Worm (Caenorhabditis elegans): Measurements from ENCODE around the gene selt-1.2.
A peak's percentile ranks its signal among the peaks of the same experiment; 100 is the strongest.

selt-1.2 gene

ce11 chrV:10747263-10747951 is at the start of gene selt-1.2, which contains the start of gene F28H7.2:
Gene selt-1.2, minus strand, starts transcription at chrV:10747363.
Gene F28H7.2, plus strand, starts transcription at chrV:10747901.
- TF ChIP-seq ceh-82 (tag; optimal IDR thresholded peaks at IDR 0.05) = no peak
- no peak for TF ChIP-seq ceh-20 (GFP tag; IDR thresholded peaks at IDR 0.05)
- TF ChIP-seq daf-12 (tag; optimal IDR thresholded peaks at IDR 0.05) = no peak

DNA sequence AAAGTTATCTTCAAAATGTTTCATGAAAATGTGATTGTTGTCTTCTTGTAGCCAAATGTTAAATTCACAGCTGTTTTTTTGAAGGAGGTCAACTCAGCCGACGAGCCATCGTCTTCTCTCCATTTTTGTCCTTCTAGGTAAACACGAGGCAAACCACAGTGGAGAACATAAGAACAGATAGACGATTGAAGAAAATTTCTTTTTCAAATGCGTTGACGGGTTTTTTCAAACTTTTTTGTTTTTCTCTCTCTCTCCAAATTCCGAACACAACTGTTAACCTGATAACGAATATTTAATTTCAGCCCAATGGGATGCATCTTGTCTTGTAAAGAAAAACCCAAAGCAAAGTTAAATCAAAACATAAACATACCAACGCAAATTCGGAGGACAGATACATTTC is 48.3 kb upstream of the selt-1.2 start, which contains the start of gene D1054.19:
Gene D1054.19 (plus strand): TSS at position 301 of the 400 bp plus-strand sequence.
- TF ChIP-seq ZK337.2 (GFP tag; IDR thresholded peaks at IDR 0.05) = no peak
- no peak for TF ChIP-seq gei-8 (GFP tag; optimal IDR thresholded peaks at IDR 0.05)
- no peak for TF ChIP-seq lir-3 (tag; optimal IDR thresholded peaks at IDR 0.05)

- TF ChIP-seq tra-1 (GFP tag; IDR thresholded peaks at IDR 0.05) = no peak
- TF ChIP-seq set-16 (GFP tag; IDR thresholded peaks at IDR 0.05) = peak; percentile 88; the same call in 1 of the 2 replicates
Measured at ce11 chrV:10794463-10794862, 47.3 kb upstream of the selt-1.2 start.

DNA sequence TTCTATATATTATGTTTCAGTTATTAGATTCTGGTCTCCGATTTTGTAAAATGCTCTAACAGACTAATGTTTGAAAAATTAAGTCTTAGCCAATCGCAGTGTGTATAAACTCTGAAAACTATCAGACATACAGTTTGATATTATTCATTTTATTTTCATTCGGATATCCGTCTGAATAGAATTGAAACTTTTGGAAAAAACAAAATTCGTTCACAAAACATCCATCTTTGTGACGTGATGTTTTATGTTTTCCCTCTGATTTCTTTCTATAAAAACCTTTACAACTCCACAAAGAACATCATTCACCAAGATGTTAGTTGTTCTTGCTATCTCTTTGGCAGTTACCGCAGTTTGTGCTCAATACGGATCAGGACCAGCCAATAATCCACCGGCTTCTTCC is 46.3 kb upstream of the selt-1.2 start, which contains the start of gene ule-3:
Gene ule-3 (plus strand): TSS at position 301 of the 400 bp plus-strand sequence.
- TF ChIP-seq unc-62 (GFP tag; optimal IDR thresholded peaks at IDR 0.05 in 1 of 2) (peak in 1 of 2 experiments; percentile 32), unc-62 (tag; optimal IDR thresholded peaks at IDR 0.05) (no peak), mdl-1 (tag; optimal IDR thresholded peaks at IDR 0.05) (no peak)

ce11 chrV:10792775-10793174 is 45.6 kb upstream of the selt-1.2 start, which contains the start of gene D1054.10:
Gene D1054.10, minus strand, starts transcription at chrV:10792875.
- TF ChIP-seq egl-43 (GFP tag; IDR thresholded peaks at IDR 0.05) = no peak
- no peak for TF ChIP-seq unc-39 (tag; optimal IDR thresholded peaks at IDR 0.05)
- no peak for TF ChIP-seq mep-1 (tag; optimal IDR thresholded peaks at IDR 0.05)
- no peak for TF ChIP-seq nhr-48 (tag; optimal IDR thresholded peaks at IDR 0.05)
- no peak for TF ChIP-seq unc-130 (GFP tag; optimal IDR thresholded peaks at IDR 0.05)
- no peak for TF ChIP-seq tra-1 (GFP tag; IDR thresholded peaks at IDR 0.05)
- no peak for TF ChIP-seq nhr-25 (tag; optimal IDR thresholded peaks at IDR 0.05; ENCODE audit: borderline replicate concordance, insufficient read depth)
- no peak for TF ChIP-seq ceh-82 (tag; optimal IDR thresholded peaks at IDR 0.05)

DNA sequence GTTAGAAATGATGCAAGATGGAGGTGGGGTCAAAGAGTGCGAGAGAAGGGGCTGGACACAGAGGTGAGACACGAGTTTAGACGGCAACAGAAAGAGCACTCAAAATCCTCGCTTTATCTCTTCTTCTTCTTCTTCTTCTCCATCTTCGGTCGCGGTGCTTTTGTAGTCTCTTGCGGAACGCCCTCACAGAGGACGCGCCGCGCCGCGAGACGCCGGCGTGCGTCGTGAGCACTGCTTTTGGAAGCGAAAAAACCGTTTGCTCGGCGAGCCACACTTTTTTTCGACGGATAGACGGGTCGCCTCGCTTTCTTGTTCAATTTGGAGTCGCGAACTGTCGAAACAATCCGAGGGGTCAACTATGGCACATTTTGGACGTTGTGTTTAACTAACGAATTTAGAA is 43.8 kb upstream of the selt-1.2 start, which contains the start of gene D1054.9:
Gene D1054.9 (minus strand): TSS at position 137 of the 400 bp plus-strand sequence.
- TF ChIP-seq rbr-2 (tag; optimal IDR thresholded peaks at IDR 0.05) (no peak), set-16 (GFP tag; IDR thresholded peaks at IDR 0.05) (peak; percentile 69)

DNA sequence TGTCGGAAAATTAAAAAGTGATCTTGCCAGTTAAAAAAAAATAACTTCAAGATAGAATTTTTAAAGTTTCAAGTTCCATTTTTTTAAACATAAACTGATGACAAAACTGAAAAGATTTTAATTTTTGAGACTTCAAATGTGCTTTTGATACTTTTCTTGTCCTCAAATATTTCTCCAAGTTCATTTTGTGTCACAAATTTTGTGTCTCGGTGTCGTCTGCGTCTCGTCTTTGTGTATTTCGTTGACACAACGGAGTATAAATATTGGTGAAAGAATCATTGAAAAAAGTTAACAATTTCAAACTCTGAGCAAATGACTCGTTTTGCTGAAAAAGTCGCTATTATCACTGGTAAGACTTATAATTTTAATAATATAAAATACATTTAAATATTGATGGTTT is 36.8 kb upstream of the selt-1.2 start, which contains the start of gene D1054.8:
Gene D1054.8 (plus strand): TSS at position 301 of the 400 bp plus-strand sequence.
- peak; percentile 2 for TF ChIP-seq nhr-28 (tag; optimal IDR thresholded peaks at IDR 0.05)
- TF ChIP-seq skn-1 (tag; optimal IDR thresholded peaks at IDR 0.05) = no peak

- peak; percentile 4 for TF ChIP-seq ztf-7 (tag; optimal IDR thresholded peaks at IDR 0.05)
- peak; percentile 65 for TF ChIP-seq nhr-48 (tag; optimal IDR thresholded peaks at IDR 0.05)
- TF ChIP-seq ZK337.2 (GFP tag; IDR thresholded peaks at IDR 0.05) = no peak
- peak; percentile 74 for TF ChIP-seq hlh-11 (tag; optimal IDR thresholded peaks at IDR 0.05)
- TF ChIP-seq nhr-77 (tag; optimal IDR thresholded peaks at IDR 0.05) = peak; percentile 39
- TF ChIP-seq dmd-6 (GFP tag; IDR thresholded peaks at IDR 0.05) = peak; percentile 65
- no peak for TF ChIP-seq mdl-1 (tag; optimal IDR thresholded peaks at IDR 0.05)
- TF ChIP-seq ceh-32 (tag; optimal IDR thresholded peaks at IDR 0.05; ENCODE audit: poor library complexity) = no peak
- TF ChIP-seq daf-16 (GFP tag; optimal IDR thresholded peaks at IDR 0.05) = no peak
- TF ChIP-seq daf-16 (tag; optimal IDR thresholded peaks at IDR 0.05) = peak; percentile 92
- peak; percentile 55 for TF ChIP-seq pqm-1 (tag; optimal IDR thresholded peaks at IDR 0.05)
- no peak for TF ChIP-seq dmd-9 (GFP tag; IDR thresholded peaks at IDR 0.05)
- TF ChIP-seq dve-1 (tag; optimal IDR thresholded peaks at IDR 0.05; ENCODE audit: insufficient read depth) = peak; percentile 68
- peak; percentile 56 for TF ChIP-seq nhr-28 (tag; optimal IDR thresholded peaks at IDR 0.05)
- no peak for TF ChIP-seq Y75B8A.6 (GFP tag; IDR thresholded peaks at IDR 0.05)
Measured at ce11 chrV:10776528-10777055, 29.4 kb upstream of the selt-1.2 start, which contains the start of gene D1054.5. Gene D1054.5, minus strand, starts transcription at chrV:10776578.

Data from whole organism, L4 larva.